Worm (Caenorhabditis elegans): ENCODE measurements around the gene pas-2.

pas-2 gene

DNA sequence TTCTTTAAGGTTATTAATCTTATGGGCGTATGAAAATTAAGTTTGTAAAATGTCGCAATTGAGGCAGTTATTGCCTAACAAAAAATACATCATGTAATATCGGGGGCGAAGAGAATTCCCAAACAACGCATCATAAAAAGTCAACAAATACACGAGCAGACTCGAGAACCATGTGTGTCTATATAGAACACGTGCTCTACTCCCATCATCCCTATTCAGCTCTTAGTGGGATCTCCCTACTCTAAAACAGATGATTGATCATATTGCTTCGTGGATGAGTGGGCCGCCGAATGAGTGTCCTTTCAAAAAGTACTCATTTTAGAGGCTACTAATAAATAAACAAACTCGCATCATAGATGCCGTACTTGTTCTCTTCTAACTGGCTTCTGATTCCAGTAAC is 45.7 kb upstream of the pas-2 start:
- TF ChIP-seq pha-4 (tag; optimal IDR thresholded peaks at IDR 0.05) (peak; percentile 70), snpc-4 (tag; optimal IDR thresholded peaks at IDR 0.05) (no peak), egl-5 (tag; optimal IDR thresholded peaks at IDR 0.05) (peak; percentile 36)

DNA sequence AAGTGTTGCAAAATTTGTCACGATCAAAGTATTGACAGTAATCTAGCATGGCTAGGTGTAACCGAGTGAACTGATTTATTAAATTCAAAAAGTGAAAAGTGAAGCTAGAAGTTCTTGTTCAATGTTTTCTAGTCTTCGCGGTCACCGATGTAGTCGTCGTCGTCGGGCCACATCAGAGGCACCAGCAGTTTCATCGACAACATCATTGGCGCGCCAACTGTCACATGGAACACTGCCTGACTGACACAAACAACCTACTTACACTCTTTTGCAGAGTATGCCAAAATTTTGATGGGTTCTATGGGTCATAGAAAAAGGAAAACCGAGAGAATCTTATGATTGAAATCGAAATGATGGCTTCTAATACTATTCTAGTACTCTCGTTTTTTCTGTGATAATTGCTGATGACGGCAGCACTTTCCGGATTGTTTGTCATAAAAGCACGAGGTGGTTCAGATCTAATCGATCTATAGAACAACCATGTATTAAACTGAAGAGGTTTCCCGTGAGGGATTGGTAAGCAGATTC is 44.7 kb upstream of the pas-2 start:
- TF ChIP-seq ztf-4 (tag; optimal IDR thresholded peaks at IDR 0.05) (no peak), nhr-43 (tag; optimal IDR thresholded peaks at IDR 0.05; ENCODE audit: poor library complexity, severe bottlenecking) (no peak), nhr-23 (tag; optimal IDR thresholded peaks at IDR 0.05) (no peak), zag-1 (tag; optimal IDR thresholded peaks at IDR 0.05) (no peak), nhr-12 (tag; optimal IDR thresholded peaks at IDR 0.05) (no peak), hmg-11 (tag; optimal IDR thresholded peaks at IDR 0.05) (no peak), ZK546.5 (tag; optimal IDR thresholded peaks at IDR 0.05) (no peak), nhr-237 (tag; optimal IDR thresholded peaks at IDR 0.05) (no peak), egl-5 (tag; optimal IDR thresholded peaks at IDR 0.05) (no peak), R02D3.7 (tag; optimal IDR thresholded peaks at IDR 0.05) (no peak), unc-62 (GFP tag; optimal IDR thresholded peaks at IDR 0.05) (no peak), nhr-25 (tag; optimal IDR thresholded peaks at IDR 0.05) (no peak), elt-1 (tag; optimal IDR thresholded peaks at IDR 0.05) (no peak), unc-39 (tag; optimal IDR thresholded peaks at IDR 0.05) (no peak), fkh-2 (tag; optimal IDR thresholded peaks at IDR 0.05) (no peak), ceh-9 (tag; optimal IDR thresholded peaks at IDR 0.05) (no peak), skn-1 (tag; optimal IDR thresholded peaks at IDR 0.05) (no peak), ceh-28 (tag; optimal IDR thresholded peaks at IDR 0.05) (no peak), nhr-77 (tag; optimal IDR thresholded peaks at IDR 0.05) (no peak), tbx-2 (tag; optimal IDR thresholded peaks at IDR 0.05) (no peak)

DNA sequence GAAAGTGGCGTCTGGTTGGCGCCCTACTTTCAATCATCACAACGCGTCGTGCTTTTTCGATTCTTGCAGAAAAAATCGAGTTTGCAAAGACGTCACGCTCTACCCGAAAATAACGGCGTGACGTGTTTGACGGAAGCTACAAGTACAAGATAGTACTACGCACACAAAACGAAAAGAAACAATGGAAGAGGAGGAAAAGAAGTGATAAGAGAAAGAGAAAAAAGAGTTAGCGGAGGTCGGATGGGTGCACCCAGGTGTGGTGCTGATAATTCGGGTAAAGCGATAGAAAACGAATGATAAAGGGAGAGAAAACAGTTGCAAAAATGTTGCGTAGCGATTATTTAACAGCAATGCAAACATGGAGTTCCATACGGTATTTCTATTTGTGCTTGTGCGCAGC is 43.5 kb upstream of the pas-2 start:
- TF ChIP-seq elt-2 (tag; optimal IDR thresholded peaks at IDR 0.05) = peak; percentile 93
- peak; percentile 10 for TF ChIP-seq skn-1 (tag; optimal IDR thresholded peaks at IDR 0.05)
- TF ChIP-seq ceh-9 (tag; optimal IDR thresholded peaks at IDR 0.05) = no peak
- TF ChIP-seq unc-39 (tag; optimal IDR thresholded peaks at IDR 0.05) = no peak
- peak; percentile 41 for TF ChIP-seq jun-1 (tag; optimal IDR thresholded peaks at IDR 0.05)
- peak; percentile 53 for TF ChIP-seq pha-4 (tag; optimal IDR thresholded peaks at IDR 0.05)
- no peak for TF ChIP-seq ZK546.5 (tag; optimal IDR thresholded peaks at IDR 0.05)
- TF ChIP-seq pqm-1 (tag; optimal IDR thresholded peaks at IDR 0.05) = peak; percentile 39
- no peak for TF ChIP-seq fos-1 (tag; optimal IDR thresholded peaks at IDR 0.05)

DNA sequence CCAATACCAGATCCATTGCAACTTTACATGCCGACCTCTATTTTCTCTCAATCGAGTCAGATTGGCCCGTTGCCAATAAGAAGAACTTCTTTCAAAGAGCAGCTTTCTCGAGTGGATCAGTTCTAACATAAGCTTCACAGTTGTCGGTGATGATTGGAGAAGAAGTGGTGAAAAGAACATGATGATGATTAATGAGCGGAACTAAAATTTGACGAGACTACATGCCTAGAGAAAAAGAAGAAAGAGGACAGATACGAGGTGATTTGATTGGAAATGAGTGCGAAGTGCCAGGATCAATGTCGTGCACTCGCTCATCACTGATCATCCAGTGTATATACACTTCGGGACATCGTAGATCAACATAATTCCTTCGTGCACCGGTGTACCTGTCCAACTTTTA is 42.5 kb upstream of the pas-2 start:
- TF ChIP-seq aly-2 (tag; optimal IDR thresholded peaks at IDR 0.05) = no peak
- no peak for TF ChIP-seq skn-1 (tag; optimal IDR thresholded peaks at IDR 0.05)
- no peak for TF ChIP-seq zag-1 (tag; optimal IDR thresholded peaks at IDR 0.05)
- no peak for TF ChIP-seq elt-1 (tag; optimal IDR thresholded peaks at IDR 0.05)
- TF ChIP-seq eor-1 (tag; optimal IDR thresholded peaks at IDR 0.05) = no peak
- no peak for TF ChIP-seq lin-15B (tag; optimal IDR thresholded peaks at IDR 0.05)
- peak; percentile 71 for TF ChIP-seq egl-5 (tag; optimal IDR thresholded peaks at IDR 0.05)
- TF ChIP-seq nhr-76 (tag; optimal IDR thresholded peaks at IDR 0.05) = no peak
- peak; percentile 61 for TF ChIP-seq nfya-1 (tag; optimal IDR thresholded peaks at IDR 0.05; ENCODE audit: insufficient read depth)
- TF ChIP-seq nhr-11 (tag; optimal IDR thresholded peaks at IDR 0.05) = peak; percentile 72
- TF ChIP-seq ceh-28 (tag; optimal IDR thresholded peaks at IDR 0.05) = peak; percentile 25
- no peak for TF ChIP-seq ztf-11 (tag; optimal IDR thresholded peaks at IDR 0.05)
- TF ChIP-seq nhr-23 (tag; optimal IDR thresholded peaks at IDR 0.05) = peak; percentile 61
- no peak for TF ChIP-seq tbx-2 (tag; optimal IDR thresholded peaks at IDR 0.05)
- no peak for TF ChIP-seq mdl-1 (tag; optimal IDR thresholded peaks at IDR 0.05)
- TF ChIP-seq ceh-16 (tag; optimal IDR thresholded peaks at IDR 0.05) = no peak
- TF ChIP-seq nhr-43 (tag; optimal IDR thresholded peaks at IDR 0.05; ENCODE audit: poor library complexity, severe bottlenecking) = peak; percentile 39
- no peak for TF ChIP-seq nhr-237 (tag; optimal IDR thresholded peaks at IDR 0.05)
- no peak for TF ChIP-seq mml-1 (tag; optimal IDR thresholded peaks at IDR 0.05)
- no peak for TF ChIP-seq nhr-25 (tag; optimal IDR thresholded peaks at IDR 0.05)
- TF ChIP-seq hmg-11 (tag; optimal IDR thresholded peaks at IDR 0.05) = no peak
- no peak for TF ChIP-seq lsy-12 (tag; optimal IDR thresholded peaks at IDR 0.05)
- TF ChIP-seq unc-62 (GFP tag; optimal IDR thresholded peaks at IDR 0.05) = peak; percentile 92
- no peak for TF ChIP-seq elt-3 (tag; optimal IDR thresholded peaks at IDR 0.05)
- no peak for TF ChIP-seq nhr-28 (tag; optimal IDR thresholded peaks at IDR 0.05)
- TF ChIP-seq egl-27 (tag; optimal IDR thresholded peaks at IDR 0.05) = no peak
- no peak for TF ChIP-seq nhr-67 (tag; optimal IDR thresholded peaks at IDR 0.05)
- TF ChIP-seq elt-2 (tag; optimal IDR thresholded peaks at IDR 0.05) = no peak
- TF ChIP-seq jun-1 (tag; optimal IDR thresholded peaks at IDR 0.05) = no peak
- TF ChIP-seq daf-12 (tag; optimal IDR thresholded peaks at IDR 0.05) = no peak
- TF ChIP-seq nhr-77 (tag; optimal IDR thresholded peaks at IDR 0.05) = no peak
- no peak for TF ChIP-seq pqm-1 (tag; optimal IDR thresholded peaks at IDR 0.05)
- peak; percentile 89 for TF ChIP-seq lin-39 (tag; optimal IDR thresholded peaks at IDR 0.05)
- TF ChIP-seq unc-39 (tag; optimal IDR thresholded peaks at IDR 0.05) = no peak
- no peak for TF ChIP-seq fos-1 (tag; optimal IDR thresholded peaks at IDR 0.05)
- no peak for TF ChIP-seq R02D3.7 (tag; optimal IDR thresholded peaks at IDR 0.05)

Measured in whole organism, L3 larva.